In genomic region chr3L:21385699-21386098, dm6 we compare ENCODE assay signal across 3 fruit fly cellular contexts.
TF ChIP-seq lines count a peak whose summit lies in the region.

No protein-coding gene starts in this region.

TF ChIP-seq in whole organism, embryonic, 481 proteins besides CTCF, POLR2A, EP300 and RAD21 (continued from another document and continues in another):
- TF ChIP-seq nerfin-1 (tag; optimal IDR thresholded peaks at IDR 0.05; lab: Kevin White, UChicago) (no peak), grau (tag; optimal IDR thresholded peaks at IDR 0.05; lab: Kevin White, UChicago) (peak; percentile 43), fd102C (GFP tag; optimal IDR thresholded peaks at IDR 0.05; lab: Kevin White, UChicago) (no peak), CG10274 (GFP tag; optimal IDR thresholded peaks at IDR 0.05; lab: Kevin White, UChicago) (no peak), stwl (tag; optimal IDR thresholded peaks at IDR 0.05; lab: Kevin White, UChicago) (no peak), pros (GFP tag; optimal IDR thresholded peaks at IDR 0.05; lab: Kevin White, UChicago) (no peak), Eip74EF (GFP tag; optimal IDR thresholded peaks at IDR 0.05; lab: Kevin White, UChicago) (no peak), CG8478 (optimal IDR thresholded peaks at IDR 0.05; lab: Kevin White, UChicago) (no peak), Ptx1 (GFP tag; IDR thresholded peaks at IDR 0.05; lab: Robert Waterston, UW) (0 out of 2 replicates have a peak, but pooled peaks have one; percentile 14), CG10654 (GFP tag; optimal IDR thresholded peaks at IDR 0.05; lab: Kevin White, UChicago) (no peak), C15 (GFP tag; IDR thresholded peaks at IDR 0.05; lab: Robert Waterston, UW) (no peak), peb (GFP tag; IDR thresholded peaks at IDR 0.05; lab: Robert Waterston, UW) (no peak), Oli (tag; optimal IDR thresholded peaks at IDR 0.05; lab: Kevin White, UChicago) (peak; percentile 49), Meics (GFP tag; optimal IDR thresholded peaks at IDR 0.05; lab: Kevin White, UChicago) (peak; percentile 21), CG17612 (GFP tag; IDR thresholded peaks at IDR 0.05; lab: Robert Waterston, UW) (no peak), CG11093 (GFP tag; IDR thresholded peaks at IDR 0.05; lab: Robert Waterston, UW) (no peak), CG3281 (GFP tag; optimal IDR thresholded peaks at IDR 0.05; lab: Kevin White, UChicago) (peak; percentile 26), wor (GFP tag; IDR thresholded peaks at IDR 0.05; lab: Robert Waterston, UW) (no peak), nmo (GFP tag; optimal IDR thresholded peaks at IDR 0.05; lab: Kevin White, UChicago) (peak; percentile 37), PHDP (tag; optimal IDR thresholded peaks at IDR 0.05; lab: Kevin White, UChicago) (peak; percentile 48), Pdp1 (GFP tag; optimal IDR thresholded peaks at IDR 0.05; lab: Kevin White, UChicago) (peak in 1 of 2 experiments; percentile 15), CG8281 (tag; optimal IDR thresholded peaks at IDR 0.05; lab: Kevin White, UChicago) (no peak), Nf-YC (tag; optimal IDR thresholded peaks at IDR 0.05; lab: Kevin White, UChicago) (no peak), z (GFP tag; IDR thresholded peaks at IDR 0.05; lab: Robert Waterston, UW) (no peak), ssp (GFP tag; IDR thresholded peaks at IDR 0.05; lab: Robert Waterston, UW) (no peak), ems (GFP tag; optimal IDR thresholded peaks at IDR 0.05; lab: Kevin White, UChicago) (no peak), Neu2 (GFP tag; optimal IDR thresholded peaks at IDR 0.05; lab: Kevin White, UChicago; ENCODE audit: borderline replicate concordance) (no peak), CG8359 (GFP tag; optimal IDR thresholded peaks at IDR 0.05; lab: Kevin White, UChicago; ENCODE audit: borderline replicate concordance) (no peak), Xbp1 (GFP tag; optimal IDR thresholded peaks at IDR 0.05; lab: Kevin White, UChicago) (peak; percentile 0), Sox102F (GFP tag; optimal IDR thresholded peaks at IDR 0.05; lab: Kevin White, UChicago) (peak; percentile 44), Ada2b (GFP tag; IDR thresholded peaks at IDR 0.05; lab: Robert Waterston, UW) (0 out of 2 replicates have a peak, but pooled peaks have one; percentile 19), Ssrp (tag; optimal IDR thresholded peaks at IDR 0.05; lab: Kevin White, UChicago) (peak; percentile 22), pzg (GFP tag; optimal IDR thresholded peaks at IDR 0.05; lab: Kevin White, UChicago) (no peak), Hey (tag; optimal IDR thresholded peaks at IDR 0.05; lab: Kevin White, UChicago) (no peak), shn (GFP tag; optimal IDR thresholded peaks at IDR 0.05; lab: Kevin White, UChicago) (no peak), CG2116 (GFP tag; optimal IDR thresholded peaks at IDR 0.05; lab: Kevin White, UChicago) (no peak), CG4424 (GFP tag; optimal IDR thresholded peaks at IDR 0.05; lab: Kevin White, UChicago) (peak; percentile 27), CG11504 (tag; optimal IDR thresholded peaks at IDR 0.05; lab: Kevin White, UChicago) (peak; percentile 58), cwo (GFP tag; optimal IDR thresholded peaks at IDR 0.05; lab: Kevin White, UChicago) (no peak), CG8089 (GFP tag; optimal IDR thresholded peaks at IDR 0.05; lab: Kevin White, UChicago) (no peak), Spps (tag; optimal IDR thresholded peaks at IDR 0.05; lab: Kevin White, UChicago) (no peak), CG3995 (GFP tag; optimal IDR thresholded peaks at IDR 0.05; lab: Kevin White, UChicago) (no peak), CG18619 (GFP tag; optimal IDR thresholded peaks at IDR 0.05; lab: Kevin White, UChicago) (no peak), CG7357 (GFP tag; IDR thresholded peaks at IDR 0.05; lab: Robert Waterston, UW) (no peak), chm (GFP tag; IDR thresholded peaks at IDR 0.05; lab: Robert Waterston, UW) (no peak)

TF ChIP-seq in whole organism, prepupa, 60 proteins besides CTCF, POLR2A, EP300 and RAD21 (continued from another document):
- TF ChIP-seq Lpt (GFP tag; optimal IDR thresholded peaks at IDR 0.05; lab: Kevin White, UChicago) (no peak), lz (GFP tag; optimal IDR thresholded peaks at IDR 0.05; lab: Kevin White, UChicago) (peak; percentile 10), eg (GFP tag; IDR thresholded peaks at IDR 0.05; lab: Robert Waterston, UW) (peak; percentile 23; the same call in 1 of the 3 replicates), CG11294 (GFP tag; IDR thresholded peaks at IDR 0.05; lab: Robert Waterston, UW) (no peak), Met (GFP tag; optimal IDR thresholded peaks at IDR 0.05; lab: Kevin White, UChicago) (peak; percentile 31), CG6163 (GFP tag; IDR thresholded peaks at IDR 0.05; lab: Robert Waterston, UW) (no peak), Hr4 (GFP tag; optimal IDR thresholded peaks at IDR 0.05; lab: Kevin White, UChicago) (no peak), dsx (GFP tag; optimal IDR thresholded peaks at IDR 0.05; lab: Kevin White, UChicago; ENCODE audit: poor library complexity, severe bottlenecking) (no peak), CG8119 (GFP tag; IDR thresholded peaks at IDR 0.05; lab: Robert Waterston, UW) (no peak), achi (GFP tag; optimal IDR thresholded peaks at IDR 0.05; lab: Kevin White, UChicago) (peak; percentile 9), CG32006 (GFP tag; optimal IDR thresholded peaks at IDR 0.05; lab: Kevin White, UChicago) (no peak), CG6808 (GFP tag; optimal IDR thresholded peaks at IDR 0.05; lab: Kevin White, UChicago) (no peak), CG11902 (GFP tag; optimal IDR thresholded peaks at IDR 0.05; lab: Kevin White, UChicago) (no peak), CG15336 (GFP tag; IDR thresholded peaks at IDR 0.05; lab: Robert Waterston, UW) (no peak), CG3919 (GFP tag; optimal IDR thresholded peaks at IDR 0.05; lab: Kevin White, UChicago) (no peak), net (GFP tag; optimal IDR thresholded peaks at IDR 0.05; lab: Kevin White, UChicago) (no peak), Sox15 (GFP tag; optimal IDR thresholded peaks at IDR 0.05; lab: Kevin White, UChicago) (no peak), CG34406 (GFP tag; optimal IDR thresholded peaks at IDR 0.05; lab: Kevin White, UChicago) (no peak), fd59A (GFP tag; optimal IDR thresholded peaks at IDR 0.05; lab: Kevin White, UChicago) (no peak), Hr39 (GFP tag; optimal IDR thresholded peaks at IDR 0.05; lab: Kevin White, UChicago) (no peak), svp (GFP tag; lab: Kevin White, UChicago) (peak; percentile 63), Eip93F (GFP tag; optimal IDR thresholded peaks at IDR 0.05; lab: Kevin White, UChicago) (no peak), Ets21C (GFP tag; optimal IDR thresholded peaks at IDR 0.05; lab: Kevin White, UChicago) (no peak), CG6854 (GFP tag; optimal IDR thresholded peaks at IDR 0.05; lab: Kevin White, UChicago) (no peak), CG4318 (GFP tag; optimal IDR thresholded peaks at IDR 0.05; lab: Kevin White, UChicago) (no peak)

TF ChIP-seq in whole organism, wandering third instar larva, 38 proteins besides CTCF, POLR2A, EP300 and RAD21 (continued from another document):
- TF ChIP-seq br (GFP tag; optimal IDR thresholded peaks at IDR 0.05; lab: Kevin White, UChicago), result no peak
